Fruit fly (Drosophila melanogaster): ENCODE measurements around the gene CG9926.

CG9926 gene

dm6 chr3R:13915646-13916045, 35.3 kb downstream of the CG9926 start (continued):
- peak; percentile 77 for TF ChIP-seq Met (GFP tag; optimal IDR thresholded peaks at IDR 0.05)
- peak; percentile 75 for TF ChIP-seq CG31627 (GFP tag; optimal IDR thresholded peaks at IDR 0.05)
- TF ChIP-seq CG3032 (tag; optimal IDR thresholded peaks at IDR 0.05) = peak; percentile 86
- TF ChIP-seq pdm3 (GFP tag; optimal IDR thresholded peaks at IDR 0.05) = peak; percentile 77
- peak; percentile 75 for TF ChIP-seq CG3919 (GFP tag; optimal IDR thresholded peaks at IDR 0.05)
- TF ChIP-seq CG6163 (GFP tag; IDR thresholded peaks at IDR 0.05) = peak; percentile 84
- no peak for TF ChIP-seq CG6276 (GFP tag; optimal IDR thresholded peaks at IDR 0.05)
- TF ChIP-seq eg (GFP tag; IDR thresholded peaks at IDR 0.05) = peak; percentile 60; the same call in 2 of the 3 replicates
- TF ChIP-seq achi (GFP tag; optimal IDR thresholded peaks at IDR 0.05) = peak; percentile 69
- TF ChIP-seq lz (GFP tag; optimal IDR thresholded peaks at IDR 0.05) = peak; percentile 75
- TF ChIP-seq Sox15 (GFP tag; optimal IDR thresholded peaks at IDR 0.05) = peak; percentile 56
- TF ChIP-seq CG32006 (GFP tag; optimal IDR thresholded peaks at IDR 0.05) = peak; percentile 37
- peak; percentile 79 for TF ChIP-seq CG1621 (tag; optimal IDR thresholded peaks at IDR 0.05)
- TF ChIP-seq CG6792 (GFP tag; optimal IDR thresholded peaks at IDR 0.05) = peak; percentile 77
- peak; percentile 20 to 57 for TF ChIP-seq salr (GFP tag; optimal IDR thresholded peaks at IDR 0.05)
- peak; percentile 26; the same call in 1 of the 3 replicates for TF ChIP-seq CG8119 (GFP tag; IDR thresholded peaks at IDR 0.05)
- peak; percentile 65 for TF ChIP-seq cyc (GFP tag; optimal IDR thresholded peaks at IDR 0.05)
- TF ChIP-seq Ets96B (tag; optimal IDR thresholded peaks at IDR 0.05) = peak; percentile 83
- peak; percentile 66 for TF ChIP-seq Smox (GFP tag; optimal IDR thresholded peaks at IDR 0.05)
- peak; percentile 69 for TF ChIP-seq Sox14 (GFP tag; optimal IDR thresholded peaks at IDR 0.05)
- no peak for TF ChIP-seq dac (GFP tag; optimal IDR thresholded peaks at IDR 0.05)
- TF ChIP-seq Hr39 (GFP tag; optimal IDR thresholded peaks at IDR 0.05) = peak; percentile 70
- no peak for TF ChIP-seq CG6854 (GFP tag; optimal IDR thresholded peaks at IDR 0.05)
- peak; percentile 92 for TF ChIP-seq Eip78C (GFP tag)
- TF ChIP-seq CG10669 (GFP tag; optimal IDR thresholded peaks at IDR 0.05) = peak; percentile 80
- TF ChIP-seq CG4318 (GFP tag; optimal IDR thresholded peaks at IDR 0.05) = peak; percentile 2
- TF ChIP-seq fd59A (GFP tag; optimal IDR thresholded peaks at IDR 0.05) = peak; percentile 77
- TF ChIP-seq CG11762 (GFP tag; optimal IDR thresholded peaks at IDR 0.05; ENCODE audit: insufficient read depth) = peak; percentile 56
- peak; percentile 75 for TF ChIP-seq CG9139 (GFP tag; optimal IDR thresholded peaks at IDR 0.05)

- no peak for TF ChIP-seq CG1621 (tag; optimal IDR thresholded peaks at IDR 0.05)
- TF ChIP-seq CG4318 (GFP tag; optimal IDR thresholded peaks at IDR 0.05) = no peak
- TF ChIP-seq Eip75B (GFP tag; optimal IDR thresholded peaks at IDR 0.05) = no peak
- peak; percentile 59 for TF ChIP-seq esn (GFP tag; optimal IDR thresholded peaks at IDR 0.05)
- TF ChIP-seq CG6854 (GFP tag; optimal IDR thresholded peaks at IDR 0.05) = no peak
- TF ChIP-seq fkh (GFP tag; optimal IDR thresholded peaks at IDR 0.05) = no peak
- peak; percentile 6 for TF ChIP-seq CG11902 (GFP tag; optimal IDR thresholded peaks at IDR 0.05)
- no peak for TF ChIP-seq Blimp-1 (GFP tag; optimal IDR thresholded peaks at IDR 0.05)
- peak; percentile 13 for TF ChIP-seq CG3919 (GFP tag; optimal IDR thresholded peaks at IDR 0.05)
- peak; percentile 16 for TF ChIP-seq achi (GFP tag; optimal IDR thresholded peaks at IDR 0.05)
- TF ChIP-seq CG15336 (GFP tag; IDR thresholded peaks at IDR 0.05) = 0 out of 2 replicates have a peak, but pooled peaks have one; percentile 15
- TF ChIP-seq fd59A (GFP tag; optimal IDR thresholded peaks at IDR 0.05) = no peak
- TF ChIP-seq CG34406 (GFP tag; optimal IDR thresholded peaks at IDR 0.05) = peak; percentile 27
- TF ChIP-seq ss (GFP tag; optimal IDR thresholded peaks at IDR 0.05) = no peak
- TF ChIP-seq CG6163 (GFP tag; IDR thresholded peaks at IDR 0.05) = peak; percentile 16; the same call in 1 of the 3 replicates
- no peak for TF ChIP-seq Eip93F (GFP tag; optimal IDR thresholded peaks at IDR 0.05)
- TF ChIP-seq CG6808 (GFP tag; optimal IDR thresholded peaks at IDR 0.05) = no peak
- no peak for TF ChIP-seq net (GFP tag; optimal IDR thresholded peaks at IDR 0.05)
- TF ChIP-seq Sox102F (GFP tag; optimal IDR thresholded peaks at IDR 0.05) = peak; percentile 50
- peak; percentile 90 for TF ChIP-seq svp (GFP tag)
- peak; percentile 24 for TF ChIP-seq CG6792 (GFP tag; optimal IDR thresholded peaks at IDR 0.05)
- peak; percentile 17 for TF ChIP-seq acj6 (GFP tag; optimal IDR thresholded peaks at IDR 0.05)
- TF ChIP-seq CG16779 (tag; optimal IDR thresholded peaks at IDR 0.05) = no peak
- TF ChIP-seq Ets21C (GFP tag; optimal IDR thresholded peaks at IDR 0.05) = peak; percentile 35
- no peak for TF ChIP-seq Hr4 (GFP tag; optimal IDR thresholded peaks at IDR 0.05)
- no peak for TF ChIP-seq CG7368 (GFP tag; optimal IDR thresholded peaks at IDR 0.05)
- no peak for TF ChIP-seq Hr38 (GFP tag; optimal IDR thresholded peaks at IDR 0.05)
- TF ChIP-seq pdm3 (GFP tag; optimal IDR thresholded peaks at IDR 0.05) = peak; percentile 28
- TF ChIP-seq spab (GFP tag; optimal IDR thresholded peaks at IDR 0.05) = no peak
- no peak for TF ChIP-seq CG3032 (tag; optimal IDR thresholded peaks at IDR 0.05)
These were observed 36.0 kb downstream of the CG9926 start for dm6 chr3R:13914760-13915417.

All from whole organism, prepupa.